Worm (Caenorhabditis elegans): ENCODE measurements around the gene mex-5.

DNA sequence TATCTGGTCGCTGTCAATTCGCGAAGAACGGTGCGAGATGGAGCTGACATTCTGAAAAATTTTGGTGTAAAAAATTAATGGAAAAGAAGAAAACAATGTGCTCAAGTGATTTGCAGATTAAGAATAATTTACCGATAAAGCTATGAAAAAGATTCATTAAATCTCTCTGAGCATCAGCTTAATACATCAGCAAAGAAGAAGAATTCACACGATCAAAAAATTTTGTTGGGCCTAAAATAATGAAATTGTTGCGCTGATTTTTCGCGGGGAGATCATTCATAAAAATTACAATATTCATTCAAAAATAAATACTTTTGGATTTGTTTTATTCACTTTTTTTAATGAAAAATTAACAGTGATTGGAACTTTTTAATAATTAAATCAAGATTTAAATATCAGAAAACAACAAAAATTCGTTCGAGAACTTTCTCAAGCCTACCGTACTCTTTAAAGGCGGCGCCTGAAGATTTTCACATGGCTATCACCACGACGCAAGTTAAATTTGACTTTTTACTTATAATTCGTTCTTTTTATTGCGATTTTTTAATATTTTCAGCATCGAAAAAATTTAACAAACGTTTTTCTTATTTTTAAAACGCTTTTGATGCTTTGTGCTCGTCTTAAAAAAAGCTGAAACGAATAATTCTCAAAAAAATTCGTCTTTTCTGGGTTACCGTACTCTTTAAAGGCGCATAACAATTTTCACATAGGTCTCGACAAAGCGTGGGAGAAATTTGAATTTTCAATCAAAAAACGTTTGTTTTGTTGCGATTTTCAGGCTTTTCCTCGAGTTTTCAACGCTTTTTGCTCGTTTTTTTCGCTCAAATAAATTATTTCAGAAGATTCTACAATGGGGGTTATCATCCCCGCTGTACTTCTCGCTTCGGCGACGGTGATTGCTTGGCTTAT, 47.2 kb downstream of the mex-5 start, which contains the start of the genes memi-2 and cyp-31A5:
- no peak for TF ChIP-seq him-1 (tag; optimal IDR thresholded peaks at IDR 0.05)
- TF ChIP-seq dao-5 (tag; optimal IDR thresholded peaks at IDR 0.05) = no peak

Measured in whole organism, L4/young adult.